Fruit fly (Drosophila melanogaster) whole organism, wandering third instar larva: ENCODE measurements around the gene Irk1.

ENCODE experiments used
- CG9705 ChIP-seq: fragments of 200-800 bp; sonication (Bioruptor generic); optimal IDR thresholded peaks from 2 replicates; lab custom pipeline; 2018; ENCODE audit warnings: missing biosample characterization, mild to moderate bottlenecking, missing genetic modification characterization
- Jra ChIP-seq: sonication (Bioruptor generic); optimal IDR thresholded peaks from 2 replicates; lab custom pipeline; 2016; ENCODE audit warnings: missing biosample characterization, missing genetic modification characterization
- N ChIP-seq: fragments of >200 bp; optimal IDR thresholded peaks from 2 replicates; lab custom pipeline; 2018; ENCODE audit warnings: missing biosample characterization, missing external identifiers, missing genetic modification characterization
- br ChIP-seq: fragments of 200-800 bp; sonication (Bioruptor generic); optimal IDR thresholded peaks from 2 replicates; lab custom pipeline; 2016; ENCODE audit warnings: missing biosample characterization, missing genetic modification characterization
- h ChIP-seq: fragments of 200-800 bp; sonication (Bioruptor generic); optimal IDR thresholded peaks from 3 replicates; lab custom pipeline; 2016; ENCODE audit warnings: missing biosample characterization, mild to moderate bottlenecking, missing genetic modification characterization
- psq ChIP-seq: fragments of 200-800 bp; sonication (Bioruptor generic); optimal IDR thresholded peaks from 3 replicates; lab custom pipeline; 2017; ENCODE audit warnings: missing biosample characterization, mild to moderate bottlenecking, missing genetic modification characterization, moderate library complexity

dm6 chr3R:23221680-23222148 lies 53.6 kb downstream of the Irk1 start:
- TF ChIP-seq br (GFP tag; lab: Kevin White, UChicago) (peak; percentile 60), Jra (GFP tag; lab: Kevin White, UChicago) (no peak), N (no peak), h (GFP tag; lab: Kevin White, UChicago) (peak; percentile 62), CG9705 (GFP tag; lab: Kevin White, UChicago) (no peak), psq (GFP tag; lab: Kevin White, UChicago) (peak; percentile 90)
